Worm (Caenorhabditis elegans): ENCODE measurements around the gene dhs-15.

DNA sequence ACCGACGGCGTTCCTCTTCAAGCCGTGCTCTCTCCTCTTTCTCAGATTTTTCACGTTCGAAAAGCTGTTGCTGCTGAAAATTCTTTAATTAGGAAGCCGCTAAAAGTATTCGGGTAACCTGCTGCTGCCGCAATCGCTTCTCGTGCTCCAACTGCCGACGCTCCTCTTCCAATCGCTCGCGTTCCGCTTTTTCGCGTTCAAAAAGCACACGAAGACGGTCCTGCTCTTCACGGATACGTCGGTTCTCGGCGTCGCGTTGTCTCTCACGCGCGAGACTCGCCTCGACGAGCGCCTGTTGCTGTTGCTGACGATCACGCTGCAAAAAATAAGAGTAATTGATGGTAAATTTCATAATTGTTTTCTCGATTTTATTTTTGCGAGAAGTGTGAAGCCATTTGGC, 31.0 kb upstream of the dhs-15 start:
- TF ChIP-seq ceh-82 (tag; optimal IDR thresholded peaks at IDR 0.05), result no peak
- TF ChIP-seq nhr-23 (tag; optimal IDR thresholded peaks at IDR 0.05), result no peak
- no peak for TF ChIP-seq nhr-12 (tag; optimal IDR thresholded peaks at IDR 0.05)
- TF ChIP-seq nhr-11 (tag; optimal IDR thresholded peaks at IDR 0.05), result no peak
- no peak for TF ChIP-seq unc-62 (GFP tag; optimal IDR thresholded peaks at IDR 0.05)

Measured in whole organism, L2 larva.